Worm (Caenorhabditis elegans) whole organism, L4/young adult: ENCODE data around the gene hum-4.

Source experiments
- W03F9.2 ChIP-seq: fragments of 150-350 bp; optimal IDR thresholded peaks from 2 replicates; lab custom pipeline; 2014; ENCODE audit warnings: missing biosample characterization, missing genetic modification characterization
- dao-5 ChIP-seq: sonication (generic microtip); optimal IDR thresholded peaks from 2 replicates; lab custom pipeline; 2016; ENCODE audit warnings: missing genotype, missing genetic modification characterization, moderate library complexity, missing compliant biosample characterization
- him-1 ChIP-seq: sonication (generic microtip); optimal IDR thresholded peaks from 2 replicates; lab custom pipeline; 2016; ENCODE audit warnings: missing genotype, missing genetic modification reagents, missing genetic modification characterization, missing compliant biosample characterization

DNA sequence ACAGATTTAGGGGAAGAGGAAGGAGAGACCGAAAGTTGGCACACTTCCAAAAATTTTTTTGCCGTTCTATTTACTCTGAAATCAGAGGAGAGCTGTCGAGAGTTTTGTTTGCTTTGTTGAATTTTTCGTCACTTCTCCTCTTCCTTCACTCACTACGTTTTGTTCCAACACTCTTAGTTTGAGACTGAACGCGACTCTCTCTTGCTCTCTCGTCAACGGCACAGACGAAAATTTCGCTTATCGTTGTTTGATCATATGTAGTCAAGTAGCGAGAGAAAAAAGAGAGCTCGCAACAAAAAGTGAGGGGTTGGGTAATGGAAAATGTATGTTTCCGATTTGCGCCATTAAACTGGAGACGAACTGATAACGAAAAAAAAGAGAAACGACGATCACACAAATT is 49.2 kb upstream of the hum-4 start:
- TF ChIP-seq W03F9.2 (tag; lab: Kevin White, UChicago) (no peak), dao-5 (tag; lab: Kevin White, UChicago) (no peak), him-1 (tag; lab: Kevin White, UChicago) (no peak)
